Worm (Caenorhabditis elegans): ENCODE measurements around the gene grl-3.

DNA sequence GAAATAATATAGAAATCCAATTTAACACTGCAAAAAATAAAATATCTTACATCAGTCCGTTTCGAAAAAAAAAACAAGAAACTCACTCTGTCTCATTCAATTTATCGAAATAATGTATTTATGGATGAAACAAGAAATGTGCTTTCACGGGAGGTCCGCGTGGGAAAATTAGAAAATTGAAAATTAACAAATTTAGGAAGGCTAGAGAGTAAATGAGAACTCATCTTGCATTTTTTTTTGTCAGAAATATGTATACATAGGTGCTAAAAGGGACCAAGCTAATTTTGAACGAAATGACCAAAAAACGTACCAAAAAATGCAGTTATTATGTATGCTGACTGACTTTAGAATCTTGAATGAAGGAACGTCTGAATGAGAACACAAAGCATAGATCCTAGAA, 13.3 kb downstream of the grl-3 start, which contains the start of gene T26H10.2:
- no peak for TF ChIP-seq elt-3 (tag; optimal IDR thresholded peaks at IDR 0.05)
- TF ChIP-seq ztf-11 (tag; optimal IDR thresholded peaks at IDR 0.05) = no peak
- no peak for TF ChIP-seq nhr-237 (tag; optimal IDR thresholded peaks at IDR 0.05)
